Worm (Caenorhabditis elegans) whole organism, young adult: ENCODE data around the gene srd-25.

Source experiments
- B0035.1 ChIP-seq: sonication (generic microtip); optimal IDR thresholded peaks from 2 replicates; lab custom pipeline; 2016; ENCODE audit warnings: missing genetic modification characterization, mild to moderate bottlenecking, missing compliant biosample characterization, missing genotype, missing genetic modification reagents
- B0336.3 ChIP-seq: fragments of 200-800 bp; sonication (Bioruptor generic); IDR thresholded peaks from 2 replicates; pipeline ENCODE4 v1.3.6; 2022; ENCODE audit warnings: missing genetic modification characterization, missing compliant biosample characterization
- D2030.7 ChIP-seq: fragments of 200-800 bp; sonication (Bioruptor generic); IDR thresholded peaks from 2 replicates; pipeline ENCODE4 v1.3.6; 2022; ENCODE audit warnings: missing genetic modification reagents, missing genetic modification characterization, missing compliant biosample characterization
- F37B4.10 ChIP-seq: fragments of 200-800 bp; sonication (Bioruptor generic); IDR thresholded peaks from 2 replicates; pipeline ENCODE4 v1.3.6; 2022; ENCODE audit warnings: missing genetic modification characterization, missing compliant biosample characterization
- F39B2.1 ChIP-seq: fragments of 200-800 bp; sonication (Bioruptor generic); IDR thresholded peaks from 2 replicates; pipeline ENCODE4 v1.3.6; 2022; ENCODE audit warnings: missing genetic modification reagents, missing genetic modification characterization, missing compliant biosample characterization
- F49E8.2 ChIP-seq: sonication (generic microtip); optimal IDR thresholded peaks from 3 replicates; lab custom pipeline; 2017; ENCODE audit warnings: missing genetic modification characterization, mild to moderate bottlenecking, missing compliant biosample characterization, antibody characterized with exemption, moderate library complexity; ENCODE audit not compliant: insufficient read depth
- Y53F4B.3 ChIP-seq: fragments of 200-800 bp; sonication (Bioruptor generic); IDR thresholded peaks from 2 replicates; pipeline ENCODE4 v1.3.6; 2022; ENCODE audit warnings: missing genetic modification reagents, missing genetic modification characterization, missing compliant biosample characterization
- ZK185.1 ChIP-seq: sonication (generic microtip); optimal IDR thresholded peaks from 2 replicates; lab custom pipeline; 2016; ENCODE audit warnings: mild to moderate bottlenecking, missing genetic modification characterization, missing compliant biosample characterization; ENCODE audit not compliant: poor library complexity, severe bottlenecking
- akir-1 ChIP-seq: fragments of 200-800 bp; sonication (Bioruptor generic); optimal IDR thresholded peaks from 2 replicates; lab custom pipeline; 2018; ENCODE audit warnings: mild to moderate bottlenecking, missing genetic modification characterization, moderate library complexity, missing compliant biosample characterization
- ama-1 ChIP-seq, 3 experiments: fragments of 150-350 bp in 1 of 3; sonication (generic microtip) in 2 of 3; optimal IDR thresholded peaks; 2 replicates each; lab custom pipeline; 2014 to 2018; ENCODE audit warnings: missing biosample characterization in 2 of 3, missing genetic modification characterization in 2 of 3, missing genetic modification reagents in 2 of 3
- atf-7 ChIP-seq: sonication (generic microtip); optimal IDR thresholded peaks from 2 replicates; lab custom pipeline; 2017; ENCODE audit warnings: mild to moderate bottlenecking, missing genetic modification characterization, missing compliant biosample characterization
- ccch-3 ChIP-seq: fragments of 200-800 bp; sonication (Bioruptor generic); optimal IDR thresholded peaks from 2 replicates; lab custom pipeline; 2018; ENCODE audit warnings: mild to moderate bottlenecking, missing genetic modification characterization, missing compliant biosample characterization
- cebp-1 ChIP-seq, 2 experiments: fragments of 200-800 bp in 1 of 2; sonication (Bioruptor generic) in 1 of 2; sonication (generic microtip) in 1 of 2; IDR thresholded peaks in 1 of 2; optimal IDR thresholded peaks in 1 of 2; 2 replicates each; pipeline versions ENCODE4 v1.3.6 to Lab custom; 2017 to 2022; ENCODE audit warnings: missing compliant biosample characterization in 2 of 2, missing genetic modification characterization in 2 of 2, mild to moderate bottlenecking in 1 of 2, missing genetic modification reagents in 1 of 2, moderate library complexity in 1 of 2
- cebp-2 ChIP-seq: fragments of 200-800 bp; sonication (Bioruptor generic); IDR thresholded peaks from 2 replicates; pipeline ENCODE4 v1.3.6; 2022; ENCODE audit warnings: missing genetic modification characterization, missing compliant biosample characterization
- ceh-58 ChIP-seq: fragments of 200-800 bp; sonication (Bioruptor generic); IDR thresholded peaks from 2 replicates; pipeline ENCODE4 v1.3.6; 2022; ENCODE audit warnings: missing genetic modification characterization, missing compliant biosample characterization
- dox-1 ChIP-seq: fragments of 200-800 bp; sonication (Bioruptor generic); IDR thresholded peaks from 2 replicates; pipeline ENCODE4 v1.3.6; 2022; ENCODE audit warnings: missing genetic modification reagents, missing genetic modification characterization, missing compliant biosample characterization
- dpff-1 ChIP-seq: sonication (generic microtip); optimal IDR thresholded peaks from 2 replicates; lab custom pipeline; 2017; ENCODE audit warnings: mild to moderate bottlenecking, missing genetic modification characterization, missing compliant biosample characterization
- efl-1 ChIP-seq: fragments of 150-350 bp; optimal IDR thresholded peaks from 2 replicates; lab custom pipeline; 2014; ENCODE audit warnings: missing biosample characterization, missing genetic modification reagents, missing genetic modification characterization
- ekl-4 ChIP-seq: fragments of 200-800 bp; sonication (Bioruptor generic); IDR thresholded peaks from 2 replicates; pipeline ENCODE4 v1.3.6; 2022; ENCODE audit warnings: missing genetic modification reagents, missing genetic modification characterization, missing compliant biosample characterization
- hlh-12 ChIP-seq: sonication (generic microtip); optimal IDR thresholded peaks from 2 replicates; lab custom pipeline; 2016; ENCODE audit warnings: missing genetic modification characterization, missing compliant biosample characterization
- hlh-26 ChIP-seq: fragments of 200-800 bp; sonication (Bioruptor generic); conservative IDR thresholded peaks from 2 replicates; pipeline ENCODE4 v1.3.6; 2022; ENCODE audit warnings: missing genetic modification reagents, missing genetic modification characterization, missing compliant biosample characterization
- hrde-1 ChIP-seq: sonication (generic microtip); optimal IDR thresholded peaks from 2 replicates; lab custom pipeline; 2016; ENCODE audit warnings: missing genetic modification characterization, mild to moderate bottlenecking, missing compliant biosample characterization, moderate library complexity, missing genotype, missing genetic modification reagents, borderline replicate concordance
- lag-1 ChIP-seq: fragments of 200-800 bp; sonication (Bioruptor generic); IDR thresholded peaks from 2 replicates; pipeline ENCODE4 v1.3.6; 2022; ENCODE audit warnings: missing genetic modification reagents, missing genetic modification characterization, missing compliant biosample characterization
- lir-1 ChIP-seq: fragments of 200-800 bp; sonication (Bioruptor generic); conservative IDR thresholded peaks from 2 replicates; pipeline ENCODE4 v1.3.6; 2022; ENCODE audit warnings: missing genetic modification reagents, missing genetic modification characterization, missing compliant biosample characterization
- lsy-27 ChIP-seq: sonication (generic microtip); optimal IDR thresholded peaks from 2 replicates; lab custom pipeline; 2017; ENCODE audit warnings: missing genetic modification characterization, mild to moderate bottlenecking, missing compliant biosample characterization, antibody characterized with exemption, missing genotype, borderline replicate concordance; ENCODE audit not compliant: insufficient read depth
- madf-3 ChIP-seq: fragments of 200-800 bp; sonication (Bioruptor generic); IDR thresholded peaks from 2 replicates; pipeline ENCODE4 v1.3.6; 2022; ENCODE audit warnings: missing genetic modification reagents, missing genetic modification characterization, missing compliant biosample characterization
- mes-4 ChIP-seq: sonication (generic microtip); optimal IDR thresholded peaks from 2 replicates; lab custom pipeline; 2016; ENCODE audit warnings: missing genotype, missing genetic modification characterization, missing compliant biosample characterization
- nfyb-1 ChIP-seq: fragments of 200-800 bp; sonication (Bioruptor generic); IDR thresholded peaks from 2 replicates; pipeline ENCODE4 v1.3.6; 2022; ENCODE audit warnings: missing genetic modification reagents, missing genetic modification characterization, missing compliant biosample characterization
- nhr-120 ChIP-seq: fragments of 200-800 bp; sonication (Bioruptor generic); IDR thresholded peaks from 2 replicates; pipeline ENCODE4 v1.3.6; 2022; ENCODE audit warnings: missing genetic modification characterization, missing compliant biosample characterization
- rcor-1 ChIP-seq: fragments of 200-800 bp; sonication (Bioruptor generic); IDR thresholded peaks from 2 replicates; pipeline ENCODE4 v1.3.6; 2022; ENCODE audit warnings: missing genetic modification reagents, missing genetic modification characterization, missing compliant biosample characterization
- sdz-38 ChIP-seq: sonication (generic microtip); optimal IDR thresholded peaks from 2 replicates; lab custom pipeline; 2016; ENCODE audit warnings: missing genotype, missing genetic modification characterization, missing compliant biosample characterization
- snpc-1.1 ChIP-seq: sonication (generic microtip); optimal IDR thresholded peaks from 2 replicates; lab custom pipeline; 2017; ENCODE audit warnings: missing genetic modification characterization, mild to moderate bottlenecking, missing compliant biosample characterization, antibody characterized with exemption, moderate library complexity, missing genotype, missing genetic modification reagents; ENCODE audit not compliant: insufficient read depth
- snpc-3.4 ChIP-seq: sonication (generic microtip); optimal IDR thresholded peaks from 2 replicates; lab custom pipeline; 2017; ENCODE audit warnings: missing genetic modification characterization, mild to moderate bottlenecking, missing compliant biosample characterization, antibody characterized with exemption, moderate library complexity, missing genotype, missing genetic modification reagents
- snpc-4 ChIP-seq, 5 experiments: fragments of 150-350 bp in 1 of 5; sonication (generic microtip) in 4 of 5; optimal IDR thresholded peaks; 2 replicates each; lab custom pipeline; 2014 to 2018; ENCODE audit warnings: missing genetic modification characterization in 5 of 5, missing biosample characterization in 3 of 5, antibody characterized with exemption in 2 of 5, mild to moderate bottlenecking in 2 of 5, missing compliant biosample characterization in 2 of 5, missing genotype in 2 of 5, moderate library complexity in 2 of 5, missing genetic modification reagents in 1 of 5
- tbx-9 ChIP-seq: sonication (generic microtip); optimal IDR thresholded peaks from 2 replicates; lab custom pipeline; 2016; ENCODE audit warnings: borderline replicate concordance, missing genetic modification characterization, inconsistent platforms, missing compliant biosample characterization
- unc-130 ChIP-seq: sonication (generic microtip); optimal IDR thresholded peaks from 2 replicates; lab custom pipeline; 2016; ENCODE audit warnings: missing genetic modification reagents, missing genetic modification characterization, missing compliant biosample characterization
- zfh-2 ChIP-seq: fragments of 200-800 bp; sonication (Bioruptor generic); conservative IDR thresholded peaks from 2 replicates; pipeline ENCODE4 v1.3.6; 2022; ENCODE audit warnings: missing genetic modification reagents, missing genetic modification characterization, missing compliant biosample characterization
- zim-3 ChIP-seq: sonication (generic microtip); optimal IDR thresholded peaks from 2 replicates; lab custom pipeline; 2017; ENCODE audit warnings: mild to moderate bottlenecking, missing genetic modification characterization, moderate library complexity, missing compliant biosample characterization

The srd-25 gene

ce11 chrV:7626550-7626949 is 5.3 kb upstream of the srd-25 start, which contains the start of gene F07C4.6:
TSS of gene F07C4.6 (plus strand) at chrV:7626850.
- no peak for TF ChIP-seq B0336.3 (GFP tag; lab: Robert Waterston, UW)
- no peak for TF ChIP-seq dox-1 (GFP tag; lab: Robert Waterston, UW)
- no peak for TF ChIP-seq atf-7 (tag; lab: Kevin White, UChicago)
- no peak for TF ChIP-seq cebp-1 (GFP tag; IDR thresholded peaks at IDR 0.05; lab: Robert Waterston, UW)
- TF ChIP-seq cebp-1 (tag; optimal IDR thresholded peaks at IDR 0.05; lab: Kevin White, UChicago), result no peak
- no peak for TF ChIP-seq hrde-1 (tag; lab: Kevin White, UChicago)
- no peak for TF ChIP-seq hlh-26 (GFP tag; lab: Robert Waterston, UW)
- TF ChIP-seq lsy-27, result no peak
- TF ChIP-seq cebp-2 (GFP tag; lab: Robert Waterston, UW), result no peak
- TF ChIP-seq snpc-1.1 (tag; lab: Kevin White, UChicago), result no peak
- TF ChIP-seq ceh-58, result no peak
- TF ChIP-seq, all 124 proteins: peak for 0

- TF ChIP-seq akir-1 (GFP tag; lab: Kevin White, UChicago) (no peak), efl-1 (no peak), hlh-26 (GFP tag; lab: Robert Waterston, UW) (no peak), lir-1 (GFP tag; lab: Robert Waterston, UW) (no peak), zim-3 (tag; lab: Kevin White, UChicago) (no peak), zfh-2 (GFP tag; lab: Robert Waterston, UW) (no peak), F39B2.1 (GFP tag; lab: Robert Waterston, UW) (no peak), B0035.1 (no peak), D2030.7 (GFP tag; lab: Robert Waterston, UW) (no peak)
These were observed 2.3 kb upstream of the srd-25 start, which contains the start of gene srd-30 for ce11 chrV:7629504-7629903. TSS of gene srd-30 (plus strand) at chrV:7629804.

ce11 chrV:7634657-7635056 is 2.8 kb downstream of the srd-25 start, which contains the start of gene srd-31:
TSS of gene srd-31 (minus strand) at chrV:7634757.
- TF ChIP-seq sdz-38 (tag; lab: Kevin White, UChicago) (no peak), tbx-9 (tag; lab: Kevin White, UChicago) (no peak), rcor-1 (no peak), nhr-120 (GFP tag; lab: Robert Waterston, UW) (no peak), F49E8.2 (tag; lab: Kevin White, UChicago) (no peak)
- TF ChIP-seq, all 124 proteins: peak for 0

ce11 chrV:7635469-7635868 is 3.6 kb downstream of the srd-25 start, which contains the start of gene srd-29:
TSS of gene srd-29 (plus strand) at chrV:7635769.
- TF ChIP-seq ama-1 (optimal IDR thresholded peaks at IDR 0.05; lab: Kevin White, UChicago) (no peak), ama-1 (GFP tag; optimal IDR thresholded peaks at IDR 0.05; lab: Kevin White, UChicago) (no peak), madf-3 (GFP tag; lab: Robert Waterston, UW) (no peak), mes-4 (tag; lab: Kevin White, UChicago) (no peak), nhr-120 (GFP tag; lab: Robert Waterston, UW) (no peak)
- TF ChIP-seq, all 124 proteins: peak for 0

- TF ChIP-seq ekl-4, result no peak
- TF ChIP-seq unc-130, result no peak
- no peak for TF ChIP-seq nfyb-1
- no peak for TF ChIP-seq hrde-1 (tag; lab: Kevin White, UChicago)
- no peak for TF ChIP-seq lag-1 (GFP tag; lab: Robert Waterston, UW)
- TF ChIP-seq Y53F4B.3 (GFP tag; lab: Robert Waterston, UW), result no peak
- no peak for TF ChIP-seq F37B4.10
- no peak for TF ChIP-seq snpc-4 (GFP tag; optimal IDR thresholded peaks at IDR 0.05; lab: Kevin White, UChicago)
- no peak for TF ChIP-seq snpc-4 (tag; optimal IDR thresholded peaks at IDR 0.05; lab: Kevin White, UChicago)
- no peak for TF ChIP-seq nhr-120 (GFP tag; lab: Robert Waterston, UW)
- no peak for TF ChIP-seq ccch-3
- TF ChIP-seq dpff-1 (tag; lab: Kevin White, UChicago), result no peak
- TF ChIP-seq snpc-3.4, result no peak
- no peak for TF ChIP-seq hlh-12 (tag; lab: Kevin White, UChicago)
- no peak for TF ChIP-seq ZK185.1 (tag; lab: Kevin White, UChicago)
- TF ChIP-seq, all 124 proteins: peak for 0
These were observed 6.0 kb downstream of the srd-25 start, which contains the start of gene clec-45 for ce11 chrV:7637801-7638200. TSS of gene clec-45 (plus strand) at chrV:7638101.
